Worm (Caenorhabditis elegans): ENCODE results near the gene H39E23.2.

- TF ChIP-seq elt-1 (tag; optimal IDR thresholded peaks at IDR 0.05; ENCODE audit: borderline replicate concordance, insufficient read depth), result no peak
- TF ChIP-seq zip-8 (tag; optimal IDR thresholded peaks at IDR 0.05), result no peak
- no peak for TF ChIP-seq ces-1 (GFP tag; optimal IDR thresholded peaks at IDR 0.05)
- TF ChIP-seq mab-5 (tag; optimal IDR thresholded peaks at IDR 0.05), result no peak
Measured at ce11 chrV:14149125-14149524, 39.0 kb downstream of the H39E23.2 start.

All from whole organism, mixed stage, embryonic.